Worm (Caenorhabditis elegans) whole organism, L1 larva: ENCODE data around the gene scl-3.
A peak's percentile ranks its signal among the peaks of the same experiment; 100 is the strongest.

Experiments used
- C04F5.9 ChIP-seq: sonication (generic microtip); optimal IDR thresholded peaks from 2 replicates; lab custom pipeline; 2016; ENCODE audit warnings: missing genetic modification characterization, missing compliant biosample characterization
- C34B4.2 ChIP-seq: sonication (generic microtip); optimal IDR thresholded peaks from 2 replicates; lab custom pipeline; 2017; ENCODE audit warnings: mild to moderate bottlenecking, missing genetic modification characterization, missing compliant biosample characterization
- aha-1 ChIP-seq: fragments of 150-350 bp; optimal IDR thresholded peaks from 2 replicates; lab custom pipeline; 2014; ENCODE audit warnings: missing biosample characterization, missing genetic modification characterization
- alr-1 ChIP-seq: fragments of 200-800 bp; sonication (Bioruptor generic); optimal IDR thresholded peaks from 2 replicates; lab custom pipeline; 2018; ENCODE audit warnings: borderline replicate concordance, mild to moderate bottlenecking, missing genetic modification characterization, missing compliant biosample characterization
- aly-2 ChIP-seq: fragments of 150-350 bp; optimal IDR thresholded peaks from 2 replicates; lab custom pipeline; 2014; ENCODE audit warnings: missing biosample characterization, missing genetic modification characterization
- ama-1 ChIP-seq: fragments of 150-350 bp; optimal IDR thresholded peaks from 2 replicates; lab custom pipeline; 2014
- ceh-63 ChIP-seq: fragments of 200-800 bp; sonication (Bioruptor generic); optimal IDR thresholded peaks from 2 replicates; lab custom pipeline; 2018; ENCODE audit warnings: mild to moderate bottlenecking, missing genetic modification characterization, missing compliant biosample characterization
- ceh-82 ChIP-seq, 3 experiments: fragments of 150-350 bp in 1 of 3; sonication (generic microtip) in 2 of 3; optimal IDR thresholded peaks; 2 replicates each; lab custom pipeline; 2014 to 2017; ENCODE audit warnings: missing biosample characterization in 3 of 3, missing genetic modification characterization in 3 of 3
- ceh-88 ChIP-seq: fragments of 200-800 bp; sonication (Bioruptor generic); IDR thresholded peaks from 2 replicates; pipeline ENCODE4 v1.3.6; 2022; ENCODE audit warnings: missing genetic modification characterization, missing compliant biosample characterization
- ces-1 ChIP-seq: fragments of 150-350 bp; optimal IDR thresholded peaks from 2 replicates; lab custom pipeline; 2014; ENCODE audit warnings: missing biosample characterization, missing genetic modification reagents, missing genetic modification characterization
- dpl-1 ChIP-seq, 3 experiments: fragments of 150-350 bp in 2 of 3; sonication (generic microtip) in 1 of 3; optimal IDR thresholded peaks; 2 replicates each; lab custom pipeline; 2014 to 2017; ENCODE audit warnings: missing biosample characterization in 3 of 3, missing genetic modification characterization in 3 of 3, missing genetic modification reagents in 3 of 3
- dsc-1 ChIP-seq: sonication (generic microtip); optimal IDR thresholded peaks from 2 replicates; lab custom pipeline; 2016; ENCODE audit warnings: mild to moderate bottlenecking, missing genetic modification characterization, missing compliant biosample characterization
- efl-1 ChIP-seq, 4 experiments: fragments of 150-350 bp; optimal IDR thresholded peaks in 3 of 4; peaks in 1 of 4; 1 replicate in 1 of 4; 2 replicates in 3 of 4; lab custom pipeline; 2014; ENCODE audit warnings: missing biosample characterization in 2 of 4, missing genetic modification characterization in 2 of 4, missing genetic modification reagents in 2 of 4
- efl-3 ChIP-seq: fragments of 200-800 bp; sonication (Bioruptor generic); optimal IDR thresholded peaks from 2 replicates; lab custom pipeline; 2018; ENCODE audit warnings: mild to moderate bottlenecking, missing genetic modification characterization, missing compliant biosample characterization
- egl-27 ChIP-seq, 2 experiments: fragments of 150-350 bp in 1 of 2; sonication (generic microtip); optimal IDR thresholded peaks; 3 replicates each; lab custom pipeline; 2017 to 2018; ENCODE audit warnings: missing biosample characterization in 2 of 2, missing genetic modification characterization in 2 of 2, missing genetic modification reagents in 2 of 2
- elt-2 ChIP-seq: sonication (generic microtip); optimal IDR thresholded peaks from 2 replicates; lab custom pipeline; 2016; ENCODE audit warnings: missing genetic modification characterization, mild to moderate bottlenecking, inconsistent platforms, missing compliant biosample characterization, missing genetic modification reagents
- elt-3 ChIP-seq, 6 experiments: fragments of 150-350 bp in 1 of 6; sonication (generic microtip); optimal IDR thresholded peaks; 2 replicates each; lab custom pipeline; 2017 to 2018; ENCODE audit warnings: missing biosample characterization in 6 of 6, missing genetic modification characterization in 6 of 6, inconsistent platforms in 1 of 6
- ets-5 ChIP-seq: fragments of 200-800 bp; sonication (Bioruptor generic); IDR thresholded peaks from 2 replicates; pipeline ENCODE4 v1.3.6; 2022; ENCODE audit warnings: missing genetic modification characterization, missing compliant biosample characterization
- fos-1 ChIP-seq: fragments of 150-350 bp; optimal IDR thresholded peaks from 2 replicates; lab custom pipeline; 2014; ENCODE audit warnings: missing biosample characterization, missing genetic modification characterization
- grh-1 ChIP-seq: fragments of 200-800 bp; sonication (Bioruptor generic); IDR thresholded peaks from 2 replicates; pipeline ENCODE4 v1.3.6; 2022; ENCODE audit warnings: missing genetic modification reagents, missing genetic modification characterization, missing compliant biosample characterization
- hlh-17 ChIP-seq: fragments of 200-800 bp; sonication (Bioruptor generic); optimal IDR thresholded peaks from 2 replicates; lab custom pipeline; 2018; ENCODE audit warnings: missing genetic modification characterization, mild to moderate bottlenecking, missing compliant biosample characterization, moderate library complexity, borderline replicate concordance
- hlh-4 ChIP-seq: sonication (generic microtip); optimal IDR thresholded peaks from 2 replicates; lab custom pipeline; 2016; ENCODE audit warnings: mild to moderate bottlenecking, missing genetic modification characterization, missing compliant biosample characterization
- hpl-2 ChIP-seq: fragments of 150-350 bp; optimal IDR thresholded peaks from 2 replicates; lab custom pipeline; 2014; ENCODE audit warnings: missing biosample characterization, missing genetic modification reagents, missing genetic modification characterization
- jun-1 ChIP-seq: fragments of 150-350 bp; optimal IDR thresholded peaks from 2 replicates; lab custom pipeline; 2014; ENCODE audit warnings: missing biosample characterization, missing genetic modification reagents, missing genetic modification characterization
- lin-13 ChIP-seq: fragments of 150-350 bp; optimal IDR thresholded peaks from 2 replicates; lab custom pipeline; 2014; ENCODE audit warnings: missing biosample characterization, missing genetic modification reagents, missing genetic modification characterization
- lin-35 ChIP-seq, 2 experiments: fragments of 150-350 bp; optimal IDR thresholded peaks; 2 replicates each; lab custom pipeline; 2014; ENCODE audit warnings: missing biosample characterization in 2 of 2, missing genetic modification characterization in 2 of 2, missing genetic modification reagents in 2 of 2
- lin-39 ChIP-seq: fragments of 150-350 bp; optimal IDR thresholded peaks from 2 replicates; lab custom pipeline; 2014; ENCODE audit warnings: missing biosample characterization, missing genetic modification reagents, missing genetic modification characterization
- lir-3 ChIP-seq: sonication (generic microtip); optimal IDR thresholded peaks from 2 replicates; lab custom pipeline; 2016; ENCODE audit warnings: mild to moderate bottlenecking, missing genetic modification characterization, moderate library complexity, missing compliant biosample characterization; ENCODE audit not compliant: poor library complexity
- mdl-1 ChIP-seq, 2 experiments: fragments of 150-350 bp; optimal IDR thresholded peaks; 2 replicates each; lab custom pipeline; 2014 to 2017; ENCODE audit warnings: missing biosample characterization in 2 of 2, missing genetic modification characterization in 2 of 2, inconsistent platforms in 1 of 2
- mef-2 ChIP-seq: fragments of 150-350 bp; optimal IDR thresholded peaks from 2 replicates; lab custom pipeline; 2014; ENCODE audit warnings: missing biosample characterization, missing genetic modification characterization
- nhr-47 ChIP-seq: sonication (generic microtip); optimal IDR thresholded peaks from 2 replicates; lab custom pipeline; 2016; ENCODE audit warnings: mild to moderate bottlenecking, missing genetic modification characterization, moderate library complexity, missing compliant biosample characterization
- nhr-85 ChIP-seq: sonication (generic microtip); peaks from one replicate; lab custom pipeline; 2016; ENCODE audit warnings: missing genetic modification characterization, inconsistent platforms, missing compliant biosample characterization
- nhr-90 ChIP-seq: sonication (generic microtip); optimal IDR thresholded peaks from 2 replicates; lab custom pipeline; 2016; ENCODE audit warnings: mild to moderate bottlenecking, missing genetic modification characterization, missing compliant biosample characterization; ENCODE audit not compliant: poor library complexity
- pqm-1 ChIP-seq: sonication (generic microtip); optimal IDR thresholded peaks from 3 replicates; lab custom pipeline; 2017; ENCODE audit warnings: missing biosample characterization, missing genetic modification characterization
- snpc-4 ChIP-seq: fragments of 150-350 bp; optimal IDR thresholded peaks from 2 replicates; lab custom pipeline; 2014; ENCODE audit warnings: missing biosample characterization, missing genetic modification characterization
- sup-37 ChIP-seq: fragments of 200-800 bp; sonication (Bioruptor generic); optimal IDR thresholded peaks from 2 replicates; lab custom pipeline; 2018; ENCODE audit warnings: mild to moderate bottlenecking, missing genetic modification characterization, missing compliant biosample characterization
- tbx-2 ChIP-seq: sonication (generic microtip); optimal IDR thresholded peaks from 2 replicates; lab custom pipeline; 2016; ENCODE audit warnings: missing genetic modification characterization, missing compliant biosample characterization
- tlp-1 ChIP-seq: fragments of 150-350 bp; optimal IDR thresholded peaks from 2 replicates; lab custom pipeline; 2014; ENCODE audit warnings: missing biosample characterization, missing genetic modification characterization
- unc-62 ChIP-seq: fragments of 150-350 bp; optimal IDR thresholded peaks from 2 replicates; lab custom pipeline; 2014; ENCODE audit warnings: missing biosample characterization, missing genetic modification reagents, missing genetic modification characterization
- unc-86 ChIP-seq: sonication (generic microtip); optimal IDR thresholded peaks from 2 replicates; lab custom pipeline; 2016; ENCODE audit warnings: missing genetic modification characterization, missing compliant biosample characterization

The scl-3 gene

DNA sequence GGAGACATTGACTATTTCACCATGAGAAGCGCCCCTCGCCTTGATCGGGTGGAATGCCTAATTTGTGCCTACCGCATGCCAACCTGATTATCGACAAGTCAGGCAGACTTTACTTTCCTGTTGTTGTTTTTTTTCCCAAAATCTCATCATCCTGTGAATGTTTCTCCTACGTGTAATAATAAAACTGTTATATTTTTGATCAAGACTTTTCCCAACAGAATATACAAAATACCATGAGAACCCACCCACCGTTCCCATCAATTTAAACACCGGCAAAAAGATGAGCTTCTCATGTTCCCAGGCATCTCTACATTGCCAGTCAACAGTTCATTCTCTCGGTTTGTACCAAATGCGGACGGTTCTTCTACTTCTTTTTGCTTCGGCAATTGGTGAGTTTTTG lies 12.5 kb upstream of the scl-3 start, which contains the start of gene scl-9:
Gene scl-9, plus strand, starts transcription at position 301 of the 400 bp plus-strand sequence.
- TF ChIP-seq dsc-1 (tag; lab: Kevin White, UChicago) (no peak), C04F5.9 (tag; lab: Kevin White, UChicago) (no peak), unc-86 (tag; lab: Kevin White, UChicago) (no peak), nhr-90 (no peak)

DNA sequence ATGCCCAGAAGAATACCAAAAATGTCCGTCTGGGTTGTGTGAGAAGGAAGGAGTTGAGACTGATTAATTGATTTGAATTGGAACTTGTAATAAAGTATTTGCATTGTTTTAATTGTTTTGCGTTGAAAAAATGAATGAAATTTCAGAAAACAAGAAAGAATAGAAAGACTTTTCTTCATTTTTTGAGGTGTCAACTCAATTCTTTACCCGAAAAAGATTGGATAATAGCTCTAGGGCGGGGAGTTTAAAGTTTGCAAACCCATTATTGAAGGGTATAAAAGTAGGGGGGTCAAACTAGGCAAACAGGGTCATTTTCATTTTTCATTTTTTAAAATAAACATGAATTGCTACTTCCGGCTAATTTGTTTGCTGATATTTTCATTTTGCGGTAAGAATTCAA lies 11.2 kb upstream of the scl-3 start, which contains the start of gene scl-10:
Gene scl-10, plus strand, starts transcription at position 301 of the 400 bp plus-strand sequence.
- no peak for TF ChIP-seq snpc-4 (tag; lab: Kevin White, UChicago)
- no peak for TF ChIP-seq ceh-82 (tag; optimal IDR thresholded peaks at IDR 0.05; lab: Kevin White, UChicago)

DNA sequence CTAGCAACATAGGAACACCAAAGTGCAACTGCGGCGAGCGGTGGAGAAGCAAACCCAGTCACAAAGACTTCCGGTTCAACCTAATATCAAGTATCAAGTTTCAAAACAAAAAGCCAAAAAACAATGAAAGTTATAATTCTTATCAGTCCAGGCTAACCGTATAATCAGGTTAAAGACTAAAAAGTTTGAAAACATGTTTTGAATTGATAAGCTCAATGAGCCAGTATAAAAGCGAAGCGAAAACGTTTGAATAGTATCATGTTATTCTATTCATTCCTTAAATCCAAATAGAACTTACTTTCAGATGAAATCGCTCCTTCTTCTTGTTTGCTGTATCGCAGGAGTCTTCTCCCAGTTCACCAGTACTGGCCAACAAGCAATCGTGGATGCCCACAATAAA lies 8.3 kb upstream of the scl-3 start, which contains the start of gene scl-11:
Gene scl-11, plus strand, starts transcription at position 301 of the 400 bp plus-strand sequence.
- no peak for TF ChIP-seq lin-39 (tag; lab: Kevin White, UChicago)
- TF ChIP-seq ets-5 (GFP tag; lab: Robert Waterston, UW): no peak
- no peak for TF ChIP-seq hlh-4 (tag; lab: Kevin White, UChicago)
- TF ChIP-seq nhr-47: no peak
- TF ChIP-seq dpl-1 (GFP tag; optimal IDR thresholded peaks at IDR 0.05; lab: Kevin White, UChicago): no peak

- TF ChIP-seq sup-37 (no peak), efl-1 (optimal IDR thresholded peaks at IDR 0.05; lab: Kevin White, UChicago) (no peak), efl-1 (GFP tag; optimal IDR thresholded peaks at IDR 0.05 in 1 of 2; lab: Kevin White, UChicago) (peak in 1 of 2 experiments; percentile 17), ets-5 (GFP tag; lab: Robert Waterston, UW) (no peak), elt-3 (tag; optimal IDR thresholded peaks at IDR 0.05; lab: Kevin White, UChicago) (no peak)
Measured at ce11 chrIV:13052568-13052967, 6.8 kb upstream of the scl-3 start, which contains the start of gene F49E11.7. Gene F49E11.7 (plus strand): TSS chrIV:13052868.

DNA sequence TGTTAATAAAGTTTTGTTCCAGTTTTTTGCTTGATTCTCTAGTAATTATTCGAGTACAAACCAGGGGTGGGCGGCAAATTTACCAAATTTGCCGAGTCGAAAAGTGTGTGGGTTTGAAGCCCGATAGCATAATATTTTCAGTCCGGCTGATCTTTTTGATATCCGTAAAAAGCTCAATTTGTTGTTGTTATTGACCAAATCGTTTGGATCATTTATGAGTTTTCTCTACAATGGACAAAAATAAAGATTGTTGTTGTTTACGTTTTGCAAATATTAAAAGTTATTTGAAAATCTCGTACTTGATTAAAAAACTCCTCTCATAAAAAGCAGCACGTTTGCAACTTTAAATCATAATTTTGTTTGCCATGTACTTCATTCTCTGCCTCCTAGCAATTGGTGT lies 3.4 kb upstream of the scl-3 start, which contains the start of gene scl-1:
Gene scl-1, plus strand, starts transcription at position 301 of the 400 bp plus-strand sequence.
- TF ChIP-seq egl-27 (tag; optimal IDR thresholded peaks at IDR 0.05; lab: Kevin White, UChicago) (no peak), aly-2 (tag; lab: Kevin White, UChicago) (no peak), dpl-1 (GFP tag; optimal IDR thresholded peaks at IDR 0.05; lab: Kevin White, UChicago) (no peak), C04F5.9 (tag; lab: Kevin White, UChicago) (no peak), mef-2 (tag; lab: Kevin White, UChicago) (no peak), efl-3 (GFP tag; lab: Kevin White, UChicago) (no peak), unc-62 (GFP tag; lab: Kevin White, UChicago) (no peak), ceh-63 (GFP tag; lab: Kevin White, UChicago) (no peak), tbx-2 (tag; lab: Kevin White, UChicago) (no peak), pqm-1 (tag; lab: Kevin White, UChicago) (no peak)

DNA sequence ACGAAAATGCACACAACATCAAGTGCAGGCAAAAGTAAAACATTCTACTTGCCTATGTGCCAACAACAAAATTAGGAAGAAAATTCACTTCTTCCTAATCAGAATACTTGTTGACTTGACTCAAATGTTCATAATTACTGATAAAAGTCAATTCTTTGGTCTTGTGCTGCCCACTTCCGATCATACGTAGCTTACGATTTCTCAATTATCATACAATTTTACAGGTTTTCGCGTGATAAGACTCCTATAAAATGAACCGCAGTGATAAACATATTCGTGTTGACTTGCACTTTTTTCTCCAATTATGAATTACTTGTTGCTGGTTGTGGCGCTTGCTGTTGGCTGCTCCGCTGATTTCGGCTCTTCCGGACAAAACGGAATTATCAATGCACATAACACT lies 2.0 kb upstream of the scl-3 start, which contains the start of gene scl-2:
Gene scl-2, plus strand, starts transcription at position 293 of the 400 bp plus-strand sequence.
- TF ChIP-seq snpc-4 (tag; lab: Kevin White, UChicago) (no peak), aha-1 (no peak), fos-1 (tag; lab: Kevin White, UChicago) (no peak), nhr-85 (tag; lab: Kevin White, UChicago) (no peak), lin-35 (GFP tag; optimal IDR thresholded peaks at IDR 0.05; lab: Kevin White, UChicago) (peak in 1 of 2 experiments; percentile 36), hlh-4 (tag; lab: Kevin White, UChicago) (no peak), grh-1 (GFP tag; lab: Robert Waterston, UW) (no peak), lir-3 (tag; lab: Kevin White, UChicago) (no peak), alr-1 (no peak), hlh-17 (GFP tag; lab: Kevin White, UChicago) (no peak), ama-1 (lab: Kevin White, UChicago) (no peak), elt-2 (tag; lab: Kevin White, UChicago) (peak; percentile 99), pqm-1 (tag; lab: Kevin White, UChicago) (no peak), aly-2 (tag; lab: Kevin White, UChicago) (no peak), efl-1 (optimal IDR thresholded peaks at IDR 0.05; lab: Kevin White, UChicago) (no peak), efl-1 (GFP tag; optimal IDR thresholded peaks at IDR 0.05 in 1 of 2; lab: Kevin White, UChicago) (peak in 1 of 2 experiments; percentile 35), hpl-2 (GFP tag; lab: Kevin White, UChicago) (no peak), C34B4.2 (no peak), lin-13 (GFP tag; lab: Kevin White, UChicago) (no peak), ceh-63 (GFP tag; lab: Kevin White, UChicago) (no peak), tlp-1 (peak; percentile 68), ceh-88 (GFP tag; lab: Robert Waterston, UW) (no peak), ces-1 (GFP tag; lab: Kevin White, UChicago) (no peak), mdl-1 (tag; optimal IDR thresholded peaks at IDR 0.05; lab: Kevin White, UChicago) (peak in 1 of 2 experiments; percentile 0), unc-86 (tag; lab: Kevin White, UChicago) (no peak), jun-1 (tag; lab: Kevin White, UChicago) (peak; percentile 80)
